Fruit fly (Drosophila melanogaster) whole organism, adult: ENCODE measurements around the gene CG32284.

Experiments
- CG11617 ChIP-seq: fragments of 200-800 bp; sonication (Bioruptor generic); optimal IDR thresholded peaks from 2 replicates; lab custom pipeline; 2017; ENCODE audit warnings: mild to moderate bottlenecking, missing biosample characterization, missing genetic modification reagents, missing genetic modification characterization
- CG12768 ChIP-seq: fragments of 200-800 bp; sonication (Bioruptor generic); optimal IDR thresholded peaks from 2 replicates; lab custom pipeline; 2017; ENCODE audit warnings: missing biosample characterization, missing genetic modification characterization, mild to moderate bottlenecking, moderate library complexity, missing genetic modification reagents
- CG14711 ChIP-seq: fragments of 200-800 bp; sonication (Bioruptor generic); optimal IDR thresholded peaks from 2 replicates; lab custom pipeline; 2018; ENCODE audit warnings: missing biosample characterization, mild to moderate bottlenecking, missing genetic modification characterization, moderate library complexity
- CG1620 ChIP-seq: fragments of 200-800 bp; sonication (Bioruptor generic); optimal IDR thresholded peaks from 2 replicates; lab custom pipeline; 2016; ENCODE audit warnings: missing biosample characterization, missing genetic modification characterization
- CG33017 ChIP-seq: fragments of 200-800 bp; sonication (Bioruptor generic); optimal IDR thresholded peaks from 2 replicates; lab custom pipeline; 2018; ENCODE audit warnings: missing biosample characterization, mild to moderate bottlenecking, missing genetic modification characterization, moderate library complexity
- CG5204 ChIP-seq: fragments of 200-800 bp; sonication (Bioruptor generic); optimal IDR thresholded peaks from 2 replicates; lab custom pipeline; 2016; ENCODE audit warnings: missing biosample characterization, missing genetic modification characterization
- CG7045 ChIP-seq: fragments of 200-800 bp; sonication (Bioruptor generic); optimal IDR thresholded peaks from 2 replicates; lab custom pipeline; 2017; ENCODE audit warnings: missing biosample characterization, mild to moderate bottlenecking, missing genetic modification characterization
- CG7101 ChIP-seq: fragments of 200-800 bp; sonication (Bioruptor generic); optimal IDR thresholded peaks from 2 replicates; lab custom pipeline; 2018; ENCODE audit warnings: missing biosample characterization, mild to moderate bottlenecking, missing genetic modification characterization, moderate library complexity
- Clk ChIP-seq: fragments of 200-800 bp; sonication (Bioruptor generic); optimal IDR thresholded peaks from 2 replicates; lab custom pipeline; 2017; ENCODE audit warnings: missing biosample characterization, missing genetic modification characterization
- Crg-1 ChIP-seq: fragments of 200-800 bp; sonication (Bioruptor generic); optimal IDR thresholded peaks from 2 replicates; lab custom pipeline; 2016; ENCODE audit warnings: missing biosample characterization, missing genetic modification characterization
- Hr96 ChIP-seq: fragments of 200-800 bp; sonication (Bioruptor generic); optimal IDR thresholded peaks from 2 replicates; lab custom pipeline; 2016; ENCODE audit warnings: missing biosample characterization, missing genetic modification characterization
- Mnt ChIP-seq: fragments of 200-800 bp; sonication (Bioruptor generic); optimal IDR thresholded peaks from 2 replicates; lab custom pipeline; 2016; ENCODE audit warnings: missing biosample characterization, mild to moderate bottlenecking, missing genetic modification characterization
- bab1 ChIP-seq: fragments of 200-800 bp; sonication (Bioruptor generic); optimal IDR thresholded peaks from 3 replicates; lab custom pipeline; 2019; ENCODE audit warnings: missing biosample characterization, mild to moderate bottlenecking, missing genetic modification characterization, moderate library complexity
- cic ChIP-seq: fragments of 200-800 bp; sonication (Bioruptor generic); optimal IDR thresholded peaks from 2 replicates; lab custom pipeline; 2017; ENCODE audit warnings: missing biosample characterization, mild to moderate bottlenecking, missing genetic modification characterization, moderate library complexity
- cnc ChIP-seq, 2 experiments: fragments of >200 bp; optimal IDR thresholded peaks; 2 replicates each; lab custom pipeline; 2017
- kay ChIP-seq: fragments of 200-800 bp; sonication (Bioruptor generic); peaks from one replicate; lab custom pipeline; 2016; ENCODE audit warnings: missing biosample characterization, missing genetic modification characterization, borderline replicate concordance
- ovo ChIP-seq: fragments of 200-800 bp; sonication (Bioruptor generic); optimal IDR thresholded peaks from 2 replicates; lab custom pipeline; 2016; ENCODE audit warnings: missing biosample characterization, missing genetic modification characterization
- pad ChIP-seq: fragments of 200-800 bp; sonication (Bioruptor generic); optimal IDR thresholded peaks from 3 replicates; lab custom pipeline; 2017; ENCODE audit warnings: missing biosample characterization, missing genetic modification characterization, mild to moderate bottlenecking, moderate library complexity, missing genetic modification reagents
- tj ChIP-seq: fragments of 200-800 bp; sonication (Bioruptor generic); optimal IDR thresholded peaks from 3 replicates; lab custom pipeline; 2017; ENCODE audit warnings: missing biosample characterization, mild to moderate bottlenecking, missing genetic modification characterization, moderate library complexity
- toe ChIP-seq: fragments of 200-800 bp; sonication (Bioruptor generic); optimal IDR thresholded peaks from 2 replicates; lab custom pipeline; 2016; ENCODE audit warnings: missing biosample characterization, missing genetic modification characterization

Gene CG32284

dm6 chr3L:3224740-3225719 lies 38.6 kb downstream of the CG32284 start, which contains the start of gene Larp4B:
Larp4B (plus strand) TSS chr3L:3224838.
- TF ChIP-seq pad (GFP tag; lab: Kevin White, UChicago) (peak; percentile 24), Mnt (GFP tag; lab: Kevin White, UChicago) (peak; percentile 26), tj (GFP tag; lab: Kevin White, UChicago) (peak; percentile 82), cnc (optimal IDR thresholded peaks at IDR 0.05; lab: Kevin White, UChicago) (peak in 1 of 2 experiments; percentile 0), CG14711 (peak; percentile 95), CG12768 (GFP tag; lab: Kevin White, UChicago) (no peak), CG7045 (GFP tag; lab: Kevin White, UChicago) (peak; percentile 25), ovo (GFP tag; lab: Kevin White, UChicago) (no peak), CG7101 (tag; lab: Kevin White, UChicago) (peak; percentile 1), bab1 (peak; percentile 39), cic (GFP tag; lab: Kevin White, UChicago) (no peak), CG1620 (GFP tag; lab: Kevin White, UChicago) (peak; percentile 31), CG11617 (GFP tag; lab: Kevin White, UChicago) (peak; percentile 10), CG5204 (GFP tag; lab: Kevin White, UChicago) (no peak)

dm6 chr3L:3225769-3226457 lies 39.4 kb downstream of the CG32284 start:
- TF ChIP-seq CG5204 (GFP tag; lab: Kevin White, UChicago) (no peak), cic (GFP tag; lab: Kevin White, UChicago) (peak; percentile 72), Crg-1 (peak; percentile 13), toe (GFP tag; lab: Kevin White, UChicago) (no peak), CG12768 (GFP tag; lab: Kevin White, UChicago) (peak; percentile 67), CG7045 (GFP tag; lab: Kevin White, UChicago) (peak; percentile 32), CG14711 (no peak), CG1620 (GFP tag; lab: Kevin White, UChicago) (no peak), Hr96 (GFP tag; lab: Kevin White, UChicago) (no peak), tj (GFP tag; lab: Kevin White, UChicago) (no peak), CG33017 (peak; percentile 44), CG7101 (tag; lab: Kevin White, UChicago) (peak; percentile 25), ovo (GFP tag; lab: Kevin White, UChicago) (no peak), bab1 (no peak), CG11617 (GFP tag; lab: Kevin White, UChicago) (peak; percentile 49), Mnt (GFP tag; lab: Kevin White, UChicago) (peak; percentile 72), pad (GFP tag; lab: Kevin White, UChicago) (peak; percentile 26), cnc (optimal IDR thresholded peaks at IDR 0.05; lab: Kevin White, UChicago) (no peak), Clk (no peak), kay (GFP tag; lab: Kevin White, UChicago) (no peak)

dm6 chr3L:3226458-3226783 lies 40.0 kb downstream of the CG32284 start:
- no peak for TF ChIP-seq ovo (GFP tag; lab: Kevin White, UChicago)
- no peak for TF ChIP-seq CG7045 (GFP tag; lab: Kevin White, UChicago)
- TF ChIP-seq CG33017, result no peak
- no peak for TF ChIP-seq pad (GFP tag; lab: Kevin White, UChicago)
- TF ChIP-seq cic (GFP tag; lab: Kevin White, UChicago), result no peak
- TF ChIP-seq tj (GFP tag; lab: Kevin White, UChicago), result peak; percentile 32
- TF ChIP-seq Mnt (GFP tag; lab: Kevin White, UChicago), result no peak
- TF ChIP-seq CG1620 (GFP tag; lab: Kevin White, UChicago), result no peak

- TF ChIP-seq CG7101 (tag; lab: Kevin White, UChicago) (no peak), cic (GFP tag; lab: Kevin White, UChicago) (peak; percentile 59)
Measured at dm6 chr3L:3236319-3236718, 49.9 kb downstream of the CG32284 start.
